Fruit fly (Drosophila melanogaster): Measurements from ENCODE around the gene Ent1.

The Ent1 gene

DNA sequence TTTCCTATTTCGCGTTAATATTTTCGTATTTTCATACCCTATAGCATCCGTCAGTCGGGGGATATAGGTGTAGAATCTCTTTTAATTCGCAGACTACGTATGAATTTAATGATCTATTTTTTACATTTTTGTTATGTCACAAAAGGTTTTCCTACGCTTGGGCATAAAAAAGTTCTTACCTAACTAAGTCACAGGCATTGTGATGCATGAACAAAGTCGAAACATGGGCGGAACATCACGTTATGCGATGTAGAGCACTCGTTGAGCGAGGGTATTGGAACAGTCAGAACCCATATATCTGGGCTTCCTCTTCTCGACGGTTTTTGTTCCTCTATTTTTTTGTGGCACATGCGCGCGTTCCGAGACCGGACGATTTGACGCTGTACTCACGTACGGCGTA is 48.5 kb downstream of the Ent1 start (continued):
- TF ChIP-seq CG31365 (tag; optimal IDR thresholded peaks at IDR 0.05), result no peak
- no peak for TF ChIP-seq CG15514 (GFP tag; optimal IDR thresholded peaks at IDR 0.05)
- no peak for TF ChIP-seq crc (GFP tag; optimal IDR thresholded peaks at IDR 0.05)
- TF ChIP-seq Atf3 (GFP tag; optimal IDR thresholded peaks at IDR 0.05), result no peak
- no peak for TF ChIP-seq dm (GFP tag; optimal IDR thresholded peaks at IDR 0.05)
- 0 out of 3 replicates have a peak, but pooled peaks have one; percentile 43 for TF ChIP-seq CG11456 (GFP tag; IDR thresholded peaks at IDR 0.05)
- no peak for TF ChIP-seq ftz-f1 (GFP tag; optimal IDR thresholded peaks at IDR 0.05)
- peak; percentile 31 for TF ChIP-seq CG11504 (tag; optimal IDR thresholded peaks at IDR 0.05)
- no peak for TF ChIP-seq CG6683 (GFP tag; optimal IDR thresholded peaks at IDR 0.05)
- TF ChIP-seq CG3065 (GFP tag; optimal IDR thresholded peaks at IDR 0.05), result no peak
- no peak for TF ChIP-seq Doc3 (GFP tag; IDR thresholded peaks at IDR 0.05; ENCODE audit: partially characterized antibody)
- TF ChIP-seq ac (GFP tag; optimal IDR thresholded peaks at IDR 0.05), result no peak
- no peak for TF ChIP-seq CG10979 (tag; optimal IDR thresholded peaks at IDR 0.05)
- TF ChIP-seq grau (tag; optimal IDR thresholded peaks at IDR 0.05), result peak; percentile 23
- TF ChIP-seq YL-1 (GFP tag; optimal IDR thresholded peaks at IDR 0.05), result no peak
- no peak for TF ChIP-seq B-H2 (GFP tag; optimal IDR thresholded peaks at IDR 0.05)
- TF ChIP-seq dysf (GFP tag; IDR thresholded peaks at IDR 0.05), result peak; percentile 27; the same call in 2 of the 3 replicates
- TF ChIP-seq Deaf1 (tag; optimal IDR thresholded peaks at IDR 0.05), result no peak
- TF ChIP-seq CG9215 (GFP tag; IDR thresholded peaks at IDR 0.05), result no peak
- no peak for TF ChIP-seq CG34224 (GFP tag; IDR thresholded peaks at IDR 0.05; ENCODE audit: partially characterized antibody)
- no peak for TF ChIP-seq CG30020 (tag; optimal IDR thresholded peaks at IDR 0.05)
- TF ChIP-seq HLH4C (GFP tag; IDR thresholded peaks at IDR 0.05; ENCODE audit: partially characterized antibody), result no peak
- no peak for TF ChIP-seq CG7928 (GFP tag; optimal IDR thresholded peaks at IDR 0.05)
- no peak for TF ChIP-seq trem (tag; optimal IDR thresholded peaks at IDR 0.05)
- TF ChIP-seq Sry-δ (GFP tag; optimal IDR thresholded peaks at IDR 0.05), result no peak
- peak; percentile 38 for TF ChIP-seq gem (tag; optimal IDR thresholded peaks at IDR 0.05)
- peak; percentile 16; the same call in 1 of the 2 replicates for TF ChIP-seq sisA (GFP tag; IDR thresholded peaks at IDR 0.05)
- TF ChIP-seq CG1529 (GFP tag; optimal IDR thresholded peaks at IDR 0.05), result no peak
- no peak for TF ChIP-seq Lpt (GFP tag; optimal IDR thresholded peaks at IDR 0.05)
- peak; percentile 2 for TF ChIP-seq CG16815 (GFP tag; optimal IDR thresholded peaks at IDR 0.05)
- TF ChIP-seq CTCF (GFP tag; optimal IDR thresholded peaks at IDR 0.05), result no peak
- no peak for TF ChIP-seq scrt (GFP tag; optimal IDR thresholded peaks at IDR 0.05)
- no peak for TF ChIP-seq ERR (GFP tag; optimal IDR thresholded peaks at IDR 0.05)
- TF ChIP-seq Fer3 (tag; optimal IDR thresholded peaks at IDR 0.05), result no peak
- peak; percentile 30 for TF ChIP-seq tio (GFP tag; optimal IDR thresholded peaks at IDR 0.05)
- TF ChIP-seq CG17359 (tag; optimal IDR thresholded peaks at IDR 0.05), result peak; percentile 12
- TF ChIP-seq CG11247 (GFP tag; IDR thresholded peaks at IDR 0.05), result no peak
- no peak for TF ChIP-seq Atf-2 (GFP tag; optimal IDR thresholded peaks at IDR 0.05)
- TF ChIP-seq CG12071 (GFP tag; optimal IDR thresholded peaks at IDR 0.05), result no peak
- peak; percentile 4 for TF ChIP-seq Hsf (GFP tag; optimal IDR thresholded peaks at IDR 0.05)
- peak in 1 of 2 experiments; percentile 14 for TF ChIP-seq Hr51 (GFP tag; optimal IDR thresholded peaks at IDR 0.05)
- TF ChIP-seq CG18619 (GFP tag; optimal IDR thresholded peaks at IDR 0.05), result no peak
- TF ChIP-seq ssp (GFP tag; IDR thresholded peaks at IDR 0.05), result no peak
- TF ChIP-seq CG17385 (GFP tag; optimal IDR thresholded peaks at IDR 0.05), result peak; percentile 28
- peak; percentile 18 for TF ChIP-seq dmrt99B (tag; optimal IDR thresholded peaks at IDR 0.05)
- TF ChIP-seq Hmr (GFP tag; optimal IDR thresholded peaks at IDR 0.05), result no peak
- no peak for TF ChIP-seq Awh (GFP tag; IDR thresholded peaks at IDR 0.05)
- TF ChIP-seq CG18476 (GFP tag; optimal IDR thresholded peaks at IDR 0.05), result no peak
- no peak for TF ChIP-seq Mrtf (GFP tag; IDR thresholded peaks at IDR 0.05)
- no peak for TF ChIP-seq az2 (GFP tag; optimal IDR thresholded peaks at IDR 0.05)
- no peak for TF ChIP-seq Dp (GFP tag; optimal IDR thresholded peaks at IDR 0.05)
- no peak for TF ChIP-seq nerfin-1 (tag; optimal IDR thresholded peaks at IDR 0.05)

Data from whole organism, embryonic.